Worm (Caenorhabditis elegans) whole organism, L1 larva: Measurements from ENCODE around the gene H27A22.1.

Experiments used
- C04F5.9 ChIP-seq: sonication (generic microtip); optimal IDR thresholded peaks from 2 replicates; lab custom pipeline; 2016; ENCODE audit warnings: missing genetic modification characterization, missing compliant biosample characterization
- C34B4.2 ChIP-seq: sonication (generic microtip); optimal IDR thresholded peaks from 2 replicates; lab custom pipeline; 2017; ENCODE audit warnings: mild to moderate bottlenecking, missing genetic modification characterization, missing compliant biosample characterization
- Y116A8C.19 ChIP-seq: sonication (generic microtip); optimal IDR thresholded peaks from 2 replicates; lab custom pipeline; 2016; ENCODE audit warnings: missing compliant biosample characterization, missing genetic modification characterization, borderline replicate concordance
- alr-1 ChIP-seq: fragments of 200-800 bp; sonication (Bioruptor generic); optimal IDR thresholded peaks from 2 replicates; lab custom pipeline; 2018; ENCODE audit warnings: borderline replicate concordance, mild to moderate bottlenecking, missing genetic modification characterization, missing compliant biosample characterization
- ama-1 ChIP-seq: fragments of 150-350 bp; optimal IDR thresholded peaks from 2 replicates; lab custom pipeline; 2014
- blmp-1 ChIP-seq: fragments of 150-350 bp; optimal IDR thresholded peaks from 2 replicates; lab custom pipeline; 2014; ENCODE audit warnings: missing biosample characterization, missing genetic modification characterization
- ceh-63 ChIP-seq: fragments of 200-800 bp; sonication (Bioruptor generic); optimal IDR thresholded peaks from 2 replicates; lab custom pipeline; 2018; ENCODE audit warnings: mild to moderate bottlenecking, missing genetic modification characterization, missing compliant biosample characterization
- ceh-8 ChIP-seq: fragments of 200-800 bp; sonication (Bioruptor generic); optimal IDR thresholded peaks from 2 replicates; lab custom pipeline; 2018; ENCODE audit warnings: mild to moderate bottlenecking, missing genetic modification characterization, moderate library complexity, missing compliant biosample characterization
- ceh-88 ChIP-seq: fragments of 200-800 bp; sonication (Bioruptor generic); IDR thresholded peaks from 2 replicates; pipeline ENCODE4 v1.3.6; 2022; ENCODE audit warnings: missing genetic modification characterization, missing compliant biosample characterization
- ceh-90 ChIP-seq: sonication (generic microtip); optimal IDR thresholded peaks from 2 replicates; lab custom pipeline; 2016; ENCODE audit warnings: missing genetic modification characterization, missing compliant biosample characterization
- dpl-1 ChIP-seq, 3 experiments: fragments of 150-350 bp in 2 of 3; sonication (generic microtip) in 1 of 3; optimal IDR thresholded peaks; 2 replicates each; lab custom pipeline; 2014 to 2017; ENCODE audit warnings: missing biosample characterization in 3 of 3, missing genetic modification characterization in 3 of 3, missing genetic modification reagents in 3 of 3
- efl-1 ChIP-seq, 4 experiments: fragments of 150-350 bp; optimal IDR thresholded peaks in 3 of 4; peaks in 1 of 4; 1 replicate in 1 of 4; 2 replicates in 3 of 4; lab custom pipeline; 2014; ENCODE audit warnings: missing biosample characterization in 2 of 4, missing genetic modification characterization in 2 of 4, missing genetic modification reagents in 2 of 4
- efl-3 ChIP-seq: fragments of 200-800 bp; sonication (Bioruptor generic); optimal IDR thresholded peaks from 2 replicates; lab custom pipeline; 2018; ENCODE audit warnings: mild to moderate bottlenecking, missing genetic modification characterization, missing compliant biosample characterization
- egl-13 ChIP-seq: sonication (generic microtip); optimal IDR thresholded peaks from 2 replicates; lab custom pipeline; 2016; ENCODE audit warnings: missing genotype, missing genetic modification reagents, missing genetic modification characterization, missing compliant biosample characterization
- elt-2 ChIP-seq: sonication (generic microtip); optimal IDR thresholded peaks from 2 replicates; lab custom pipeline; 2016; ENCODE audit warnings: missing genetic modification characterization, mild to moderate bottlenecking, inconsistent platforms, missing compliant biosample characterization, missing genetic modification reagents
- grh-1 ChIP-seq: fragments of 200-800 bp; sonication (Bioruptor generic); IDR thresholded peaks from 2 replicates; pipeline ENCODE4 v1.3.6; 2022; ENCODE audit warnings: missing genetic modification reagents, missing genetic modification characterization, missing compliant biosample characterization
- hlh-4 ChIP-seq: sonication (generic microtip); optimal IDR thresholded peaks from 2 replicates; lab custom pipeline; 2016; ENCODE audit warnings: mild to moderate bottlenecking, missing genetic modification characterization, missing compliant biosample characterization
- irx-1 ChIP-seq: sonication (generic microtip); optimal IDR thresholded peaks from 2 replicates; lab custom pipeline; 2016; ENCODE audit warnings: missing genetic modification characterization, missing compliant biosample characterization
- jun-1 ChIP-seq: fragments of 150-350 bp; optimal IDR thresholded peaks from 2 replicates; lab custom pipeline; 2014; ENCODE audit warnings: missing biosample characterization, missing genetic modification reagents, missing genetic modification characterization
- lin-13 ChIP-seq: fragments of 150-350 bp; optimal IDR thresholded peaks from 2 replicates; lab custom pipeline; 2014; ENCODE audit warnings: missing biosample characterization, missing genetic modification reagents, missing genetic modification characterization
- lin-14 ChIP-seq: fragments of 200-800 bp; sonication (Bioruptor generic); optimal IDR thresholded peaks from 2 replicates; lab custom pipeline; 2018; ENCODE audit warnings: mild to moderate bottlenecking, missing genetic modification characterization, moderate library complexity, missing compliant biosample characterization
- lin-35 ChIP-seq, 2 experiments: fragments of 150-350 bp; optimal IDR thresholded peaks; 2 replicates each; lab custom pipeline; 2014; ENCODE audit warnings: missing biosample characterization in 2 of 2, missing genetic modification characterization in 2 of 2, missing genetic modification reagents in 2 of 2
- mdl-1 ChIP-seq, 2 experiments: fragments of 150-350 bp; optimal IDR thresholded peaks; 2 replicates each; lab custom pipeline; 2014 to 2017; ENCODE audit warnings: missing biosample characterization in 2 of 2, missing genetic modification characterization in 2 of 2, inconsistent platforms in 1 of 2
- nhr-12 ChIP-seq: sonication (generic microtip); optimal IDR thresholded peaks from 2 replicates; lab custom pipeline; 2017; ENCODE audit warnings: missing biosample characterization, missing genetic modification characterization
- nhr-19 ChIP-seq: fragments of 200-800 bp; sonication (Bioruptor generic); conservative IDR thresholded peaks from 2 replicates; pipeline ENCODE4 v1.3.6; 2022; ENCODE audit warnings: missing genetic modification characterization, missing compliant biosample characterization
- nhr-237 ChIP-seq: fragments of 150-350 bp; optimal IDR thresholded peaks from 2 replicates; lab custom pipeline; 2014; ENCODE audit warnings: missing biosample characterization, missing genetic modification characterization
- nhr-28 ChIP-seq: fragments of 150-350 bp; optimal IDR thresholded peaks from 2 replicates; lab custom pipeline; 2014; ENCODE audit warnings: missing biosample characterization, missing genetic modification characterization
- nhr-71 ChIP-seq: sonication (generic microtip); optimal IDR thresholded peaks from 2 replicates; lab custom pipeline; 2016; ENCODE audit warnings: mild to moderate bottlenecking, missing genetic modification characterization, moderate library complexity, missing compliant biosample characterization
- nhr-76 ChIP-seq: sonication (generic microtip); optimal IDR thresholded peaks from 2 replicates; lab custom pipeline; 2017; ENCODE audit warnings: missing biosample characterization, missing genetic modification characterization
- nhr-77 ChIP-seq: fragments of 150-350 bp; optimal IDR thresholded peaks from 2 replicates; lab custom pipeline; 2014; ENCODE audit warnings: missing biosample characterization, missing genetic modification characterization
- nhr-84 ChIP-seq: sonication (generic microtip); optimal IDR thresholded peaks from 2 replicates; lab custom pipeline; 2017; ENCODE audit warnings: missing biosample characterization, missing genetic modification characterization
- nhr-90 ChIP-seq: sonication (generic microtip); optimal IDR thresholded peaks from 2 replicates; lab custom pipeline; 2016; ENCODE audit warnings: mild to moderate bottlenecking, missing genetic modification characterization, missing compliant biosample characterization; ENCODE audit not compliant: poor library complexity
- snu-23 ChIP-seq: sonication (generic microtip); optimal IDR thresholded peaks from 2 replicates; lab custom pipeline; 2016; ENCODE audit warnings: missing genetic modification characterization, missing compliant biosample characterization
- sox-4 ChIP-seq: sonication (generic microtip); optimal IDR thresholded peaks from 2 replicates; lab custom pipeline; 2016; ENCODE audit warnings: missing genetic modification characterization, missing compliant biosample characterization
- sptf-1 ChIP-seq: fragments of 150-350 bp; optimal IDR thresholded peaks from 2 replicates; lab custom pipeline; 2014; ENCODE audit warnings: missing biosample characterization, missing genetic modification characterization
- sup-37 ChIP-seq: fragments of 200-800 bp; sonication (Bioruptor generic); optimal IDR thresholded peaks from 2 replicates; lab custom pipeline; 2018; ENCODE audit warnings: mild to moderate bottlenecking, missing genetic modification characterization, missing compliant biosample characterization
- swsn-7 ChIP-seq: sonication (generic microtip); optimal IDR thresholded peaks from 2 replicates; lab custom pipeline; 2016; ENCODE audit warnings: missing genetic modification characterization, missing compliant biosample characterization
- tlp-1 ChIP-seq: fragments of 150-350 bp; optimal IDR thresholded peaks from 2 replicates; lab custom pipeline; 2014; ENCODE audit warnings: missing biosample characterization, missing genetic modification characterization
- unc-130 ChIP-seq: fragments of 150-350 bp; optimal IDR thresholded peaks from 2 replicates; lab custom pipeline; 2017; ENCODE audit warnings: missing biosample characterization, missing genetic modification characterization, inconsistent platforms
- unc-62 ChIP-seq: fragments of 150-350 bp; optimal IDR thresholded peaks from 2 replicates; lab custom pipeline; 2014; ENCODE audit warnings: missing biosample characterization, missing genetic modification reagents, missing genetic modification characterization
- vab-15 ChIP-seq: sonication (generic microtip); optimal IDR thresholded peaks from 2 replicates; lab custom pipeline; 2017; ENCODE audit warnings: missing genotype, mild to moderate bottlenecking, missing genetic modification characterization, missing compliant biosample characterization
- xbp-1 ChIP-seq: sonication (generic microtip); optimal IDR thresholded peaks from 2 replicates; lab custom pipeline; 2016; ENCODE audit warnings: missing genetic modification characterization, missing compliant biosample characterization

The H27A22.1 gene

ce11 chrV:10598670-10599154 lies 3.6 kb upstream of the H27A22.1 start, which contains the start of gene scpl-4:
Gene scpl-4 (plus strand): TSS chrV:10599104.
- TF ChIP-seq blmp-1 (tag; lab: Kevin White, UChicago) (peak; percentile 12), jun-1 (no peak), dpl-1 (GFP tag; optimal IDR thresholded peaks at IDR 0.05; lab: Kevin White, UChicago) (peak in 1 of 3 experiments; percentile 30), grh-1 (GFP tag; lab: Robert Waterston, UW) (no peak), efl-1 (optimal IDR thresholded peaks at IDR 0.05; lab: Kevin White, UChicago) (peak in 1 of 2 experiments; percentile 1), efl-1 (GFP tag; optimal IDR thresholded peaks at IDR 0.05 in 1 of 2; lab: Kevin White, UChicago) (no peak), lin-35 (GFP tag; optimal IDR thresholded peaks at IDR 0.05; lab: Kevin White, UChicago) (peak in 1 of 2 experiments; percentile 26), xbp-1 (no peak), alr-1 (tag; lab: Kevin White, UChicago) (no peak)

ce11 chrV:10615496-10615895 lies 13.1 kb downstream of the H27A22.1 start, which contains the start of gene H09F14.1:
Gene H09F14.1 (minus strand): TSS chrV:10615596.
- TF ChIP-seq nhr-237 (tag; lab: Kevin White, UChicago) (no peak), sox-4 (no peak), tlp-1 (tag; lab: Kevin White, UChicago) (no peak), nhr-90 (no peak), lin-13 (no peak), vab-15 (tag; lab: Kevin White, UChicago) (no peak), snu-23 (GFP tag; lab: Kevin White, UChicago) (no peak), nhr-71 (tag; lab: Kevin White, UChicago) (no peak), unc-62 (GFP tag; lab: Kevin White, UChicago) (no peak), lin-14 (GFP tag; lab: Kevin White, UChicago) (no peak), ceh-8 (GFP tag; lab: Kevin White, UChicago) (no peak), ceh-88 (GFP tag; lab: Robert Waterston, UW) (no peak), hlh-4 (tag; lab: Kevin White, UChicago) (no peak), nhr-19 (GFP tag; lab: Robert Waterston, UW) (no peak), C34B4.2 (tag; lab: Kevin White, UChicago) (no peak), ama-1 (lab: Kevin White, UChicago) (no peak), lin-35 (GFP tag; optimal IDR thresholded peaks at IDR 0.05; lab: Kevin White, UChicago) (no peak), nhr-84 (tag; lab: Kevin White, UChicago) (no peak), nhr-77 (no peak), dpl-1 (GFP tag; optimal IDR thresholded peaks at IDR 0.05; lab: Kevin White, UChicago) (no peak)

ce11 chrV:10630497-10630896 lies 28.1 kb downstream of the H27A22.1 start:
- TF ChIP-seq sptf-1 (tag; lab: Kevin White, UChicago) = no peak
- TF ChIP-seq nhr-77 = no peak

ce11 chrV:10632758-10633157 lies 30.4 kb downstream of the H27A22.1 start, which contains the start of gene mab-23:
Gene mab-23 (plus strand): TSS chrV:10633058.
- TF ChIP-seq efl-1 (optimal IDR thresholded peaks at IDR 0.05; lab: Kevin White, UChicago) (no peak), efl-1 (GFP tag; optimal IDR thresholded peaks at IDR 0.05 in 1 of 2; lab: Kevin White, UChicago) (no peak), C04F5.9 (tag; lab: Kevin White, UChicago) (no peak), sup-37 (GFP tag; lab: Kevin White, UChicago) (no peak), hlh-4 (tag; lab: Kevin White, UChicago) (no peak), nhr-90 (no peak), nhr-28 (tag; lab: Kevin White, UChicago) (no peak), efl-3 (GFP tag; lab: Kevin White, UChicago) (no peak), unc-130 (tag; lab: Kevin White, UChicago) (no peak), nhr-19 (GFP tag; lab: Robert Waterston, UW) (no peak)

ce11 chrV:10635722-10636121 lies 33.4 kb downstream of the H27A22.1 start, which contains the start of gene kvs-2:
Gene kvs-2 (plus strand): TSS chrV:10636022.
- TF ChIP-seq elt-2 (tag; lab: Kevin White, UChicago) (no peak), nhr-76 (no peak), nhr-84 (tag; lab: Kevin White, UChicago) (no peak), nhr-12 (tag; lab: Kevin White, UChicago) (no peak), nhr-77 (no peak), ceh-63 (GFP tag; lab: Kevin White, UChicago) (no peak), nhr-28 (tag; lab: Kevin White, UChicago) (no peak), ceh-90 (no peak), swsn-7 (tag; lab: Kevin White, UChicago) (no peak), efl-1 (optimal IDR thresholded peaks at IDR 0.05; lab: Kevin White, UChicago) (no peak), efl-1 (GFP tag; optimal IDR thresholded peaks at IDR 0.05 in 1 of 2; lab: Kevin White, UChicago) (no peak), Y116A8C.19 (no peak), mdl-1 (tag; optimal IDR thresholded peaks at IDR 0.05; lab: Kevin White, UChicago) (no peak), irx-1 (tag; lab: Kevin White, UChicago) (no peak), egl-13 (tag; lab: Kevin White, UChicago) (no peak)
